Fruit fly (Drosophila melanogaster) whole organism, embryonic: ENCODE data around the gene Tti1.
A peak's percentile ranks its signal among the peaks of the same experiment; 100 is the strongest.

Source experiments
- CG11695 ChIP-seq: fragments of 200-800 bp; sonication (Bioruptor generic); IDR thresholded peaks from 3 replicates; pipeline ENCODE4 v1.3.6; 2022; ENCODE audit warnings: missing biosample characterization, missing genetic modification characterization
- CG12219 ChIP-seq: fragments of 200-800 bp; sonication (Bioruptor generic); optimal IDR thresholded peaks from 3 replicates; lab custom pipeline; 2018; ENCODE audit warnings: missing biosample characterization, mild to moderate bottlenecking, missing genetic modification characterization
- CG12769 ChIP-seq: fragments of 200-800 bp; sonication (Bioruptor generic); optimal IDR thresholded peaks from 2 replicates; lab custom pipeline; 2019; ENCODE audit warnings: missing biosample characterization, mild to moderate bottlenecking, missing genetic modification characterization, moderate library complexity
- CG15601 ChIP-seq: fragments of 200-800 bp; sonication (Bioruptor generic); optimal IDR thresholded peaks from 3 replicates; lab custom pipeline; 2019; ENCODE audit warnings: missing biosample characterization, mild to moderate bottlenecking, missing genetic modification characterization, moderate library complexity
- CG16815 ChIP-seq: fragments of 200-800 bp; sonication (Bioruptor generic); optimal IDR thresholded peaks from 3 replicates; lab custom pipeline; 2017; ENCODE audit warnings: missing biosample characterization, mild to moderate bottlenecking, missing genetic modification characterization
- CG18262 ChIP-seq: fragments of 200-800 bp; optimal IDR thresholded peaks from 3 replicates; lab custom pipeline; 2019; ENCODE audit warnings: missing biosample characterization, mild to moderate bottlenecking, missing genetic modification characterization, moderate library complexity
- CG2202 ChIP-seq: fragments of 200-800 bp; sonication (Bioruptor generic); optimal IDR thresholded peaks from 2 replicates; lab custom pipeline; 2018; ENCODE audit warnings: missing biosample characterization, mild to moderate bottlenecking, missing genetic modification characterization
- CG2678 ChIP-seq: fragments of 200-800 bp; sonication (Bioruptor generic); optimal IDR thresholded peaks from 3 replicates; lab custom pipeline; 2019; ENCODE audit warnings: missing biosample characterization, mild to moderate bottlenecking, missing genetic modification characterization, moderate library complexity
- CG2889 ChIP-seq: fragments of 200-800 bp; sonication (Bioruptor generic); IDR thresholded peaks from 3 replicates; pipeline ENCODE4 v1.3.6; 2022; ENCODE audit warnings: missing biosample characterization, missing genetic modification characterization
- CG30403 ChIP-seq: fragments of 200-800 bp; sonication (Bioruptor generic); optimal IDR thresholded peaks from 3 replicates; lab custom pipeline; 2016; ENCODE audit warnings: missing biosample characterization, missing genetic modification characterization
- CG3065 ChIP-seq: fragments of 200-800 bp; sonication (Bioruptor generic); optimal IDR thresholded peaks from 2 replicates; lab custom pipeline; 2016; ENCODE audit warnings: missing biosample characterization, missing genetic modification characterization
- CG31224 ChIP-seq: fragments of 200-800 bp; sonication (Bioruptor generic); IDR thresholded peaks from 2 replicates; pipeline ENCODE4 v1.3.6; 2022; ENCODE audit warnings: missing biosample characterization, missing genetic modification characterization
- CG31441 ChIP-seq: fragments of 200-800 bp; sonication (Bioruptor generic); IDR thresholded peaks from 2 replicates; pipeline ENCODE4 v1.3.6; 2022; ENCODE audit warnings: missing biosample characterization, missing genetic modification characterization
- CG33213 ChIP-seq: fragments of 200-800 bp; sonication (Bioruptor generic); optimal IDR thresholded peaks from 3 replicates; lab custom pipeline; 2016; ENCODE audit warnings: missing biosample characterization, missing genetic modification characterization
- CG3995 ChIP-seq: fragments of 200-800 bp; sonication (Bioruptor generic); optimal IDR thresholded peaks from 3 replicates; lab custom pipeline; 2016; ENCODE audit warnings: missing biosample characterization, missing genetic modification characterization
- CG4617 ChIP-seq: fragments of 200-800 bp; sonication (Bioruptor generic); optimal IDR thresholded peaks from 3 replicates; lab custom pipeline; 2016; ENCODE audit warnings: missing biosample characterization, missing genetic modification characterization, borderline replicate concordance
- CG7357 ChIP-seq: fragments of 200-800 bp; sonication (Bioruptor generic); IDR thresholded peaks from 3 replicates; pipeline ENCODE4 v1.3.6; 2022; ENCODE audit warnings: missing biosample characterization, missing genetic modification characterization
- CG7372 ChIP-seq: fragments of 200-800 bp; sonication (Bioruptor generic); IDR thresholded peaks from 2 replicates; pipeline ENCODE4 v1.3.6; 2022; ENCODE audit warnings: missing biosample characterization, missing genetic modification characterization
- CG7745 ChIP-seq: fragments of 200-800 bp; sonication (Bioruptor generic); optimal IDR thresholded peaks from 2 replicates; lab custom pipeline; 2018; ENCODE audit warnings: missing biosample characterization, mild to moderate bottlenecking, missing genetic modification characterization, moderate library complexity
- CG7963 ChIP-seq: fragments of 200-800 bp; sonication (Bioruptor generic); IDR thresholded peaks from 3 replicates; pipeline ENCODE4 v1.3.6; 2022; ENCODE audit warnings: missing biosample characterization, missing genetic modification characterization; ENCODE audit not compliant: partially characterized antibody
- CG8089 ChIP-seq: fragments of 200-800 bp; sonication (Bioruptor generic); optimal IDR thresholded peaks from 3 replicates; lab custom pipeline; 2016; ENCODE audit warnings: missing biosample characterization, missing genetic modification characterization
- CG8765 ChIP-seq: fragments of 200-800 bp; sonication (Bioruptor generic); IDR thresholded peaks from 2 replicates; pipeline ENCODE4 v1.3.6; 2022; ENCODE audit warnings: missing biosample characterization, missing genetic modification characterization
- CTCF ChIP-seq: fragments of 200-800 bp; sonication (Bioruptor generic); optimal IDR thresholded peaks from 2 replicates; lab custom pipeline; 2017; ENCODE audit warnings: missing biosample characterization, mild to moderate bottlenecking, missing genetic modification characterization, moderate library complexity
- E2f2 ChIP-seq: fragments of 200-800 bp; sonication (Bioruptor generic); IDR thresholded peaks from 2 replicates; pipeline ENCODE4 v1.3.6; 2022; ENCODE audit warnings: missing biosample characterization, missing genetic modification characterization
- Fer3 ChIP-seq: fragments of 200-800 bp; sonication (Bioruptor generic); optimal IDR thresholded peaks from 2 replicates; lab custom pipeline; 2018; ENCODE audit warnings: missing biosample characterization, mild to moderate bottlenecking, missing genetic modification characterization, moderate library complexity
- Gsc ChIP-seq: fragments of 200-800 bp; sonication (Bioruptor generic); IDR thresholded peaks from 2 replicates; pipeline ENCODE4 v1.3.6; 2022; ENCODE audit warnings: missing biosample characterization, missing genetic modification characterization
- Kr ChIP-seq: fragments of 200-800 bp; sonication (Bioruptor generic); optimal IDR thresholded peaks from 2 replicates; lab custom pipeline; 2017; ENCODE audit warnings: missing biosample characterization, mild to moderate bottlenecking, missing genetic modification characterization
- Med ChIP-seq: fragments of 200-800 bp; sonication (Bioruptor generic); peaks from one replicate; lab custom pipeline; 2016; ENCODE audit warnings: missing biosample characterization, missing genetic modification characterization, mild to moderate bottlenecking, inconsistent platforms, moderate library complexity
- Neu2 ChIP-seq: fragments of 200-800 bp; sonication (Bioruptor generic); optimal IDR thresholded peaks from 3 replicates; lab custom pipeline; 2016; ENCODE audit warnings: missing biosample characterization, missing genetic modification characterization, borderline replicate concordance
- Pdp1 ChIP-seq, 2 experiments: fragments of 200-800 bp; sonication (Bioruptor generic); optimal IDR thresholded peaks; 3 replicates each; lab custom pipeline; 2016; ENCODE audit warnings: missing biosample characterization in 2 of 2, missing genetic modification characterization in 2 of 2, mild to moderate bottlenecking in 1 of 2, moderate library complexity in 1 of 2
- Rfx ChIP-seq: fragments of 200-800 bp; sonication (Bioruptor generic); IDR thresholded peaks from 2 replicates; pipeline ENCODE4 v1.3.6; 2022; ENCODE audit warnings: missing biosample characterization, missing genetic modification characterization
- Sox102F ChIP-seq: fragments of 200-800 bp; sonication (Bioruptor generic); optimal IDR thresholded peaks from 2 replicates; lab custom pipeline; 2018; ENCODE audit warnings: missing biosample characterization, mild to moderate bottlenecking, missing genetic modification characterization, moderate library complexity
- Stat92E ChIP-seq, 3 experiments: fragments of >200 bp in 2 of 3; fragments of 200-800 bp in 1 of 3; sonication (Bioruptor generic) in 1 of 3; optimal IDR thresholded peaks; 2 replicates each; lab custom pipeline; 2017 to 2019; ENCODE audit warnings: missing biosample characterization in 3 of 3, missing genetic modification characterization in 3 of 3, mild to moderate bottlenecking in 1 of 3, moderate library complexity in 1 of 3
- YL-1 ChIP-seq: fragments of 200-800 bp; sonication (Bioruptor generic); optimal IDR thresholded peaks from 3 replicates; lab custom pipeline; 2017; ENCODE audit warnings: missing biosample characterization, mild to moderate bottlenecking, missing genetic modification characterization
- cato ChIP-seq: fragments of 200-800 bp; sonication (Bioruptor generic); optimal IDR thresholded peaks from 2 replicates; lab custom pipeline; 2016; ENCODE audit warnings: missing biosample characterization, missing genetic modification characterization, borderline replicate concordance
- dm ChIP-seq: fragments of 200-800 bp; sonication (Bioruptor generic); optimal IDR thresholded peaks from 3 replicates; lab custom pipeline; 2016; ENCODE audit warnings: missing biosample characterization, missing genetic modification characterization
- ewg ChIP-seq: fragments of 200-800 bp; sonication (Bioruptor generic); optimal IDR thresholded peaks from 3 replicates; lab custom pipeline; 2017; ENCODE audit warnings: mild to moderate bottlenecking, missing biosample characterization, missing genetic modification reagents, missing genetic modification characterization
- grau ChIP-seq: fragments of 200-800 bp; optimal IDR thresholded peaks from 3 replicates; lab custom pipeline; 2019; ENCODE audit warnings: missing biosample characterization, mild to moderate bottlenecking, missing genetic modification characterization, moderate library complexity
- hb ChIP-seq: fragments of 200-800 bp; sonication (Bioruptor generic); IDR thresholded peaks from 3 replicates; pipeline ENCODE4 v1.3.6; 2022; ENCODE audit warnings: missing biosample characterization, missing genetic modification characterization; ENCODE audit not compliant: partially characterized antibody
- jigr1 ChIP-seq: fragments of 200-800 bp; sonication (Bioruptor generic); IDR thresholded peaks from 3 replicates; pipeline ENCODE4 v1.3.6; 2022; ENCODE audit warnings: missing biosample characterization, missing genetic modification characterization
- kni ChIP-seq: fragments of 200-800 bp; sonication (Bioruptor generic); optimal IDR thresholded peaks from 3 replicates; lab custom pipeline; 2017; ENCODE audit warnings: mild to moderate bottlenecking, missing biosample characterization, missing genetic modification reagents, missing genetic modification characterization
- pfk ChIP-seq: fragments of 200-800 bp; sonication (Bioruptor generic); optimal IDR thresholded peaks from 2 replicates; lab custom pipeline; 2018; ENCODE audit warnings: missing biosample characterization, mild to moderate bottlenecking, missing genetic modification characterization, moderate library complexity
- prd ChIP-seq, 3 experiments: fragments of >200 bp in 2 of 3; fragments of 200-800 bp in 1 of 3; sonication (Bioruptor generic) in 1 of 3; optimal IDR thresholded peaks in 2 of 3; IDR thresholded peaks in 1 of 3; 2 replicates in 2 of 3; 3 replicates in 1 of 3; pipeline versions ENCODE4 v1.3.6 to Lab custom; 2017 to 2022; ENCODE audit warnings: missing biosample characterization in 1 of 3, missing genetic modification characterization in 1 of 3
- ranshi ChIP-seq: fragments of 200-800 bp; sonication (Bioruptor generic); IDR thresholded peaks from 2 replicates; pipeline ENCODE4 v1.3.6; 2022; ENCODE audit warnings: missing biosample characterization, missing genetic modification characterization
- tap ChIP-seq: fragments of 200-800 bp; optimal IDR thresholded peaks from 3 replicates; lab custom pipeline; 2019; ENCODE audit warnings: missing biosample characterization, mild to moderate bottlenecking, missing genetic modification characterization, moderate library complexity
- tgo ChIP-seq: fragments of 200-800 bp; sonication (Bioruptor generic); IDR thresholded peaks from 3 replicates; pipeline ENCODE4 v1.3.6; 2022; ENCODE audit warnings: missing biosample characterization, missing genetic modification characterization
- tin ChIP-seq: fragments of 200-800 bp; sonication (Bioruptor generic); optimal IDR thresholded peaks from 3 replicates; lab custom pipeline; 2016; ENCODE audit warnings: missing biosample characterization, missing genetic modification characterization
- tna ChIP-seq: fragments of 200-800 bp; sonication (Bioruptor generic); IDR thresholded peaks from 2 replicates; pipeline ENCODE4 v1.3.6; 2022; ENCODE audit warnings: missing biosample characterization, missing genetic modification characterization; ENCODE audit not compliant: partially characterized antibody
- tx ChIP-seq: fragments of 200-800 bp; sonication (Bioruptor generic); optimal IDR thresholded peaks from 2 replicates; lab custom pipeline; 2016; ENCODE audit warnings: missing biosample characterization, missing genetic modification characterization
- vvl ChIP-seq: fragments of 200-800 bp; sonication (Bioruptor generic); IDR thresholded peaks from 2 replicates; pipeline ENCODE4 v1.3.6; 2022; ENCODE audit warnings: missing biosample characterization, missing genetic modification characterization

Tti1 gene

dm6 chr3R:9777941-9778360, 23.5 kb upstream of the Tti1 start, which contains the start of gene RpS29 (continued):
- peak; percentile 65 for TF ChIP-seq tgo (GFP tag; lab: Robert Waterston, UW)
- peak; percentile 78 for TF ChIP-seq kni (GFP tag; lab: Kevin White, UChicago)
- peak; percentile 80 for TF ChIP-seq CG8089 (GFP tag; lab: Kevin White, UChicago)
- TF ChIP-seq jigr1: no peak
- TF ChIP-seq CG18262 (tag; lab: Kevin White, UChicago): peak; percentile 47
- peak; percentile 57 for TF ChIP-seq ewg
- TF ChIP-seq CG2202: peak; percentile 47
- TF ChIP-seq Neu2 (GFP tag; lab: Kevin White, UChicago): peak; percentile 56
- TF ChIP-seq CG31224: no peak
- TF ChIP-seq CG3995 (GFP tag; lab: Kevin White, UChicago): peak; percentile 74
- TF ChIP-seq CG33213 (GFP tag; lab: Kevin White, UChicago): peak; percentile 94
- TF ChIP-seq tx (GFP tag; lab: Kevin White, UChicago): peak; percentile 80
- peak; percentile 65; the same call in 1 of the 3 replicates for TF ChIP-seq CG2889 (GFP tag; lab: Robert Waterston, UW)
- peak; percentile 51; the same call in 1 of the 2 replicates for TF ChIP-seq CG31441
- peak; percentile 81 for TF ChIP-seq CG15601 (tag; lab: Kevin White, UChicago)
- no peak for TF ChIP-seq CG7357 (GFP tag; lab: Robert Waterston, UW)
- peak; percentile 82 to 89 for TF ChIP-seq Pdp1 (GFP tag; optimal IDR thresholded peaks at IDR 0.05; lab: Kevin White, UChicago)
- peak; percentile 97 for TF ChIP-seq dm (GFP tag; lab: Kevin White, UChicago)
- TF ChIP-seq Kr: no peak
- peak; percentile 68 for TF ChIP-seq CG2678 (tag; lab: Kevin White, UChicago)
- peak; percentile 76 for TF ChIP-seq grau (tag; lab: Kevin White, UChicago)
- TF ChIP-seq Sox102F (GFP tag; lab: Kevin White, UChicago): peak; percentile 14
- peak; percentile 74 for TF ChIP-seq tin
- peak; percentile 99 for TF ChIP-seq Med
- peak; percentile 68 for TF ChIP-seq ranshi (GFP tag; lab: Robert Waterston, UW)
- TF ChIP-seq prd (optimal IDR thresholded peaks at IDR 0.05; lab: Kevin White, UChicago): no peak
- peak; percentile 76 for TF ChIP-seq prd (GFP tag; IDR thresholded peaks at IDR 0.05; lab: Robert Waterston, UW)
- no peak for TF ChIP-seq CG8765 (GFP tag; lab: Robert Waterston, UW)
- peak; percentile 100 for TF ChIP-seq E2f2 (GFP tag; lab: Robert Waterston, UW)
- TF ChIP-seq CTCF: peak; percentile 46
- peak; percentile 29 for TF ChIP-seq CG3065 (GFP tag; lab: Kevin White, UChicago)
- peak; percentile 86 for TF ChIP-seq tna (GFP tag; lab: Robert Waterston, UW)
- peak; percentile 90 for TF ChIP-seq vvl (GFP tag; lab: Robert Waterston, UW)
- peak; percentile 75 for TF ChIP-seq CG4617 (GFP tag; lab: Kevin White, UChicago)
- TF ChIP-seq Gsc (GFP tag; lab: Robert Waterston, UW): no peak
- TF ChIP-seq CG7745 (tag; lab: Kevin White, UChicago): peak; percentile 1
- peak; percentile 80 for TF ChIP-seq CG30403 (GFP tag; lab: Kevin White, UChicago)
- peak; percentile 89 for TF ChIP-seq hb (GFP tag; lab: Robert Waterston, UW)
- TF ChIP-seq Stat92E (GFP tag; optimal IDR thresholded peaks at IDR 0.05; lab: Kevin White, UChicago): peak in 1 of 3 experiments; percentile 23
- peak; percentile 89 for TF ChIP-seq CG12769 (tag; lab: Kevin White, UChicago)
- peak; percentile 38 for TF ChIP-seq cato (GFP tag; lab: Kevin White, UChicago)
- peak; percentile 2 for TF ChIP-seq CG16815
- TF ChIP-seq Rfx (GFP tag; lab: Robert Waterston, UW): peak; percentile 95
- TF ChIP-seq tap (tag; lab: Kevin White, UChicago): peak; percentile 38
- TF ChIP-seq pfk: peak; percentile 77
- TF ChIP-seq CG12219: peak; percentile 56
- TF ChIP-seq CG7372: peak; percentile 77
- peak; percentile 99 for TF ChIP-seq YL-1 (GFP tag; lab: Kevin White, UChicago)
- TF ChIP-seq Fer3 (tag; lab: Kevin White, UChicago): peak; percentile 71
- TF ChIP-seq CG7963 (GFP tag; lab: Robert Waterston, UW): peak; percentile 79
- TF ChIP-seq CG11695 (GFP tag; lab: Robert Waterston, UW): peak; percentile 47; the same call in 2 of the 3 replicates
